2 fruit fly cellular contexts compared by ENCODE assay signal in genomic region chr3R:23386907-23387306, dm6.
A peak's percentile ranks its signal among the peaks of the same experiment; 100 is the strongest.
TF ChIP-seq lines count a peak whose summit lies in the region.

No protein-coding gene starts in this region.

TF ChIP-seq in whole organism, embryonic, 481 proteins besides CTCF, POLR2A, EP300 and RAD21 (continued from another document and continues in another):
- TF ChIP-seq CG15269 (tag; optimal IDR thresholded peaks at IDR 0.05; lab: Kevin White, UChicago) (peak; percentile 42), CG9797 (GFP tag; optimal IDR thresholded peaks at IDR 0.05; lab: Kevin White, UChicago) (no peak), CG16863 (GFP tag; optimal IDR thresholded peaks at IDR 0.05; lab: Kevin White, UChicago) (peak; percentile 49), HmgZ (tag; optimal IDR thresholded peaks at IDR 0.05; lab: Kevin White, UChicago) (no peak), CG17385 (GFP tag; optimal IDR thresholded peaks at IDR 0.05; lab: Kevin White, UChicago) (peak; percentile 28), vvl (GFP tag; IDR thresholded peaks at IDR 0.05; lab: Robert Waterston, UW) (peak; percentile 51; the same call in 1 of the 2 replicates), zf30C (GFP tag; optimal IDR thresholded peaks at IDR 0.05; lab: Kevin White, UChicago) (peak; percentile 24), Xrp1 (GFP tag; IDR thresholded peaks at IDR 0.05; lab: Robert Waterston, UW) (peak; percentile 40; the same call in 1 of the 2 replicates), psq (GFP tag; optimal IDR thresholded peaks at IDR 0.05; lab: Kevin White, UChicago) (no peak), cato (GFP tag; optimal IDR thresholded peaks at IDR 0.05; lab: Kevin White, UChicago; ENCODE audit: borderline replicate concordance) (peak; percentile 35), gcm (GFP tag; optimal IDR thresholded peaks at IDR 0.05; lab: Kevin White, UChicago) (peak; percentile 48), CG42726 (GFP tag; IDR thresholded peaks at IDR 0.05; lab: Robert Waterston, UW; ENCODE audit: partially characterized antibody) (no peak), ttk (GFP tag; IDR thresholded peaks at IDR 0.05; lab: Robert Waterston, UW) (peak; percentile 34; the same call in 1 of the 2 replicates), grau (tag; optimal IDR thresholded peaks at IDR 0.05; lab: Kevin White, UChicago) (peak; percentile 45), CG7556 (GFP tag; optimal IDR thresholded peaks at IDR 0.05; lab: Kevin White, UChicago) (peak; percentile 32), Side (GFP tag; optimal IDR thresholded peaks at IDR 0.05; lab: Kevin White, UChicago) (no peak), CG3407 (GFP tag; optimal IDR thresholded peaks at IDR 0.05; lab: Kevin White, UChicago) (peak; percentile 30), Chrac-16 (GFP tag; optimal IDR thresholded peaks at IDR 0.05; lab: Kevin White, UChicago) (peak; percentile 41), CG4424 (GFP tag; optimal IDR thresholded peaks at IDR 0.05; lab: Kevin White, UChicago) (peak; percentile 32), jing (GFP tag; optimal IDR thresholded peaks at IDR 0.05; lab: Kevin White, UChicago) (peak; percentile 25), row (GFP tag; IDR thresholded peaks at IDR 0.05; lab: Robert Waterston, UW) (peak; percentile 59), CG10267 (tag; optimal IDR thresholded peaks at IDR 0.05; lab: Kevin White, UChicago) (peak; percentile 44), CG9437 (GFP tag; optimal IDR thresholded peaks at IDR 0.05; lab: Kevin White, UChicago) (peak; percentile 5), CG10209 (GFP tag; optimal IDR thresholded peaks at IDR 0.05; lab: Kevin White, UChicago) (peak; percentile 24), Hand (GFP tag; optimal IDR thresholded peaks at IDR 0.05; lab: Kevin White, UChicago) (no peak), CG3065 (GFP tag; optimal IDR thresholded peaks at IDR 0.05; lab: Kevin White, UChicago) (no peak), pan (optimal IDR thresholded peaks at IDR 0.05; lab: Kevin White, UChicago) (no peak), pan (GFP tag; optimal IDR thresholded peaks at IDR 0.05 in 1 of 2, IDR thresholded peaks at IDR 0.05 in 1 of 2) (peak in 1 of 2 experiments; percentile 13), Asciz (GFP tag; optimal IDR thresholded peaks at IDR 0.05; lab: Kevin White, UChicago) (peak; percentile 66), H15 (GFP tag; IDR thresholded peaks at IDR 0.05; lab: Robert Waterston, UW) (0 out of 3 replicates have a peak, but pooled peaks have one; percentile 37), Drgx (GFP tag; IDR thresholded peaks at IDR 0.05; lab: Robert Waterston, UW) (peak; percentile 70), CG1792 (GFP tag; optimal IDR thresholded peaks at IDR 0.05; lab: Kevin White, UChicago) (peak; percentile 19), CG4820 (GFP tag; optimal IDR thresholded peaks at IDR 0.05; lab: Kevin White, UChicago) (peak; percentile 60), Oli (tag; optimal IDR thresholded peaks at IDR 0.05; lab: Kevin White, UChicago) (peak; percentile 54), Ravus (GFP tag; IDR thresholded peaks at IDR 0.05; lab: Robert Waterston, UW) (no peak), Mes4 (GFP tag; optimal IDR thresholded peaks at IDR 0.05; lab: Kevin White, UChicago) (peak; percentile 22), dpn (GFP tag; optimal IDR thresholded peaks at IDR 0.05; lab: Kevin White, UChicago) (peak; percentile 22 to 51), ap (GFP tag; IDR thresholded peaks at IDR 0.05; lab: Robert Waterston, UW) (peak; percentile 55), fd96Cb (tag; optimal IDR thresholded peaks at IDR 0.05; lab: Kevin White, UChicago) (peak; percentile 61), CG17328 (GFP tag; IDR thresholded peaks at IDR 0.05; lab: Robert Waterston, UW) (peak; percentile 65), tap (tag; optimal IDR thresholded peaks at IDR 0.05; lab: Kevin White, UChicago) (peak; percentile 48), gem (tag; optimal IDR thresholded peaks at IDR 0.05; lab: Kevin White, UChicago) (peak; percentile 79), CG6689 (GFP tag; IDR thresholded peaks at IDR 0.05; lab: Robert Waterston, UW) (0 out of 2 replicates have a peak, but pooled peaks have one; percentile 28), Blimp-1 (GFP tag; optimal IDR thresholded peaks at IDR 0.05; lab: Kevin White, UChicago) (peak; percentile 69), Dbx (GFP tag; IDR thresholded peaks at IDR 0.05; lab: Robert Waterston, UW) (no peak), otp (GFP tag; IDR thresholded peaks at IDR 0.05; lab: Robert Waterston, UW) (peak; percentile 35; the same call in 1 of the 3 replicates), CG14965 (GFP tag; optimal IDR thresholded peaks at IDR 0.05; lab: Kevin White, UChicago; ENCODE audit: borderline replicate concordance) (no peak), tin (GFP tag; optimal IDR thresholded peaks at IDR 0.05; lab: Kevin White, UChicago) (peak; percentile 38), ara (GFP tag; IDR thresholded peaks at IDR 0.05; lab: Robert Waterston, UW) (peak; percentile 65), zen (tag; optimal IDR thresholded peaks at IDR 0.05; lab: Kevin White, UChicago) (peak; percentile 57), ewg (GFP tag; optimal IDR thresholded peaks at IDR 0.05; lab: Kevin White, UChicago) (peak; percentile 39), ci (GFP tag; IDR thresholded peaks at IDR 0.05; lab: Robert Waterston, UW) (peak; percentile 73), Dek (tag; optimal IDR thresholded peaks at IDR 0.05; lab: Kevin White, UChicago) (peak; percentile 9), CG10543 (GFP tag; optimal IDR thresholded peaks at IDR 0.05; lab: Kevin White, UChicago) (no peak), Ets97D (GFP tag; optimal IDR thresholded peaks at IDR 0.05; lab: Kevin White, UChicago) (no peak), CG14710 (tag; optimal IDR thresholded peaks at IDR 0.05; lab: Kevin White, UChicago) (peak; percentile 45), Hr39 (optimal IDR thresholded peaks at IDR 0.05; lab: Kevin White, UChicago) (no peak), Ets65A (GFP tag; lab: Kevin White, UChicago) (peak; percentile 3), MESR4 (GFP tag; optimal IDR thresholded peaks at IDR 0.05; lab: Kevin White, UChicago) (no peak), CG13424 (tag; optimal IDR thresholded peaks at IDR 0.05; lab: Kevin White, UChicago) (peak; percentile 49), dmrt11E (tag; optimal IDR thresholded peaks at IDR 0.05; lab: Kevin White, UChicago) (peak; percentile 53), E2f2 (GFP tag; IDR thresholded peaks at IDR 0.05; lab: Robert Waterston, UW) (peak; percentile 29; the same call in 1 of the 2 replicates), dimm (GFP tag; IDR thresholded peaks at IDR 0.05; lab: Robert Waterston, UW) (0 out of 2 replicates have a peak, but pooled peaks have one; percentile 7), ab (GFP tag; optimal IDR thresholded peaks at IDR 0.05; lab: Kevin White, UChicago) (no peak)

TF ChIP-seq in whole organism, prepupa, 60 proteins besides CTCF, POLR2A, EP300 and RAD21 (continued from another document):
- TF ChIP-seq CG8632 (GFP tag; optimal IDR thresholded peaks at IDR 0.05; lab: Kevin White, UChicago) (no peak), acj6 (GFP tag; optimal IDR thresholded peaks at IDR 0.05; lab: Kevin White, UChicago) (peak; percentile 13), dsx (GFP tag; optimal IDR thresholded peaks at IDR 0.05; lab: Kevin White, UChicago; ENCODE audit: poor library complexity, severe bottlenecking) (peak; percentile 9), Smox (GFP tag; optimal IDR thresholded peaks at IDR 0.05; lab: Kevin White, UChicago) (peak; percentile 15), Sox15 (GFP tag; optimal IDR thresholded peaks at IDR 0.05; lab: Kevin White, UChicago) (no peak), CG6808 (GFP tag; optimal IDR thresholded peaks at IDR 0.05; lab: Kevin White, UChicago) (no peak), CG6854 (GFP tag; optimal IDR thresholded peaks at IDR 0.05; lab: Kevin White, UChicago) (no peak), salr (GFP tag; optimal IDR thresholded peaks at IDR 0.05; lab: Kevin White, UChicago) (peak in 1 of 2 experiments; percentile 17), Hr39 (GFP tag; optimal IDR thresholded peaks at IDR 0.05; lab: Kevin White, UChicago) (peak; percentile 14), Gug (GFP tag; IDR thresholded peaks at IDR 0.05; lab: Robert Waterston, UW) (peak; percentile 54; the same call in 1 of the 2 replicates), spab (GFP tag; optimal IDR thresholded peaks at IDR 0.05; lab: Kevin White, UChicago) (no peak), CG6276 (GFP tag; optimal IDR thresholded peaks at IDR 0.05; lab: Kevin White, UChicago) (peak; percentile 54), CG31627 (GFP tag; optimal IDR thresholded peaks at IDR 0.05; lab: Kevin White, UChicago) (no peak), CG11762 (GFP tag; optimal IDR thresholded peaks at IDR 0.05; lab: Kevin White, UChicago; ENCODE audit: insufficient read depth) (peak; percentile 8), dac (GFP tag; optimal IDR thresholded peaks at IDR 0.05; lab: Kevin White, UChicago) (no peak), CG3919 (GFP tag; optimal IDR thresholded peaks at IDR 0.05; lab: Kevin White, UChicago) (peak; percentile 44), lz (GFP tag; optimal IDR thresholded peaks at IDR 0.05; lab: Kevin White, UChicago) (no peak), CG6792 (GFP tag; optimal IDR thresholded peaks at IDR 0.05; lab: Kevin White, UChicago) (peak; percentile 11), fkh (GFP tag; optimal IDR thresholded peaks at IDR 0.05; lab: Kevin White, UChicago) (no peak), OdsH (GFP tag; optimal IDR thresholded peaks at IDR 0.05; lab: Kevin White, UChicago) (peak; percentile 58), CG3032 (tag; optimal IDR thresholded peaks at IDR 0.05; lab: Kevin White, UChicago) (peak; percentile 3), Sox102F (GFP tag; optimal IDR thresholded peaks at IDR 0.05; lab: Kevin White, UChicago) (no peak), Blimp-1 (GFP tag; optimal IDR thresholded peaks at IDR 0.05; lab: Kevin White, UChicago) (no peak), net (GFP tag; optimal IDR thresholded peaks at IDR 0.05; lab: Kevin White, UChicago) (peak; percentile 39), CG10631 (GFP tag; optimal IDR thresholded peaks at IDR 0.05; lab: Kevin White, UChicago) (peak; percentile 35), ss (GFP tag; optimal IDR thresholded peaks at IDR 0.05; lab: Kevin White, UChicago) (no peak)
